Fruit fly (Drosophila melanogaster) whole organism, embryonic: ENCODE data around the gene CG4957.

Experiments used
- Atf-2 ChIP-seq: fragments of 200-800 bp; sonication (Bioruptor generic); optimal IDR thresholded peaks from 2 replicates; lab custom pipeline; 2016; ENCODE audit warnings: missing biosample characterization, missing genetic modification characterization
- Awh ChIP-seq: fragments of 200-800 bp; sonication (Bioruptor generic); IDR thresholded peaks from 2 replicates; pipeline ENCODE4, ENCODE4 v1.3.6; 2022; ENCODE audit warnings: missing biosample characterization, missing genetic modification characterization
- B-H2 ChIP-seq: fragments of 200-800 bp; sonication (Bioruptor generic); optimal IDR thresholded peaks from 2 replicates; lab custom pipeline; 2018; ENCODE audit warnings: missing biosample characterization, mild to moderate bottlenecking, missing genetic modification characterization
- CG10267 ChIP-seq: fragments of 200-800 bp; sonication (Bioruptor generic); optimal IDR thresholded peaks from 2 replicates; lab custom pipeline; 2018; ENCODE audit warnings: missing biosample characterization, mild to moderate bottlenecking, missing genetic modification characterization, moderate library complexity
- CG12104 ChIP-seq: fragments of 200-800 bp; sonication (Bioruptor generic); optimal IDR thresholded peaks from 3 replicates; lab custom pipeline; 2016; ENCODE audit warnings: missing biosample characterization, missing genetic modification characterization
- CG14014 ChIP-seq: fragments of 200-800 bp; sonication (Bioruptor generic); IDR thresholded peaks from 2 replicates; pipeline ENCODE4 v1.3.6; 2022; ENCODE audit warnings: missing biosample characterization, missing genetic modification characterization
- CG1792 ChIP-seq: fragments of 200-800 bp; sonication (Bioruptor generic); optimal IDR thresholded peaks from 2 replicates; lab custom pipeline; 2016; ENCODE audit warnings: missing biosample characterization, missing genetic modification characterization
- CG18476 ChIP-seq: fragments of 200-800 bp; sonication (Bioruptor generic); optimal IDR thresholded peaks from 2 replicates; lab custom pipeline; 2016; ENCODE audit warnings: missing biosample characterization, mild to moderate bottlenecking, missing genetic modification characterization
- CG2116 ChIP-seq: fragments of 200-800 bp; sonication (Bioruptor generic); optimal IDR thresholded peaks from 3 replicates; lab custom pipeline; 2018; ENCODE audit warnings: missing biosample characterization, mild to moderate bottlenecking, missing genetic modification characterization
- CG31224 ChIP-seq: fragments of 200-800 bp; sonication (Bioruptor generic); IDR thresholded peaks from 2 replicates; pipeline ENCODE4 v1.3.6; 2022; ENCODE audit warnings: missing biosample characterization, missing genetic modification characterization
- CG3995 ChIP-seq: fragments of 200-800 bp; sonication (Bioruptor generic); optimal IDR thresholded peaks from 3 replicates; lab custom pipeline; 2016; ENCODE audit warnings: missing biosample characterization, missing genetic modification characterization
- CG4404 ChIP-seq: fragments of 200-800 bp; sonication (Bioruptor generic); IDR thresholded peaks from 2 replicates; pipeline ENCODE4 v1.3.6; 2022; ENCODE audit warnings: missing biosample characterization, missing genetic modification characterization
- CG6689 ChIP-seq: fragments of 200-800 bp; sonication (Bioruptor generic); IDR thresholded peaks from 2 replicates; pipeline ENCODE4 v1.3.6; 2022; ENCODE audit warnings: missing biosample characterization, missing genetic modification characterization
- CG7556 ChIP-seq: fragments of 200-800 bp; sonication (Bioruptor generic); optimal IDR thresholded peaks from 2 replicates; lab custom pipeline; 2017; ENCODE audit warnings: missing biosample characterization, mild to moderate bottlenecking, missing genetic modification characterization
- CG7928 ChIP-seq: fragments of 200-800 bp; sonication (Bioruptor generic); optimal IDR thresholded peaks from 2 replicates; lab custom pipeline; 2017; ENCODE audit warnings: missing biosample characterization, mild to moderate bottlenecking, missing genetic modification characterization
- CG8290 ChIP-seq, 3 experiments: fragments of 200-800 bp; sonication (Bioruptor generic); optimal IDR thresholded peaks; 2 replicates each; lab custom pipeline; 2016 to 2019; ENCODE audit warnings: missing biosample characterization in 3 of 3, missing genetic modification characterization in 3 of 3, mild to moderate bottlenecking in 2 of 3, moderate library complexity in 1 of 3
- Dip3 ChIP-seq: fragments of 200-800 bp; sonication (Bioruptor generic); optimal IDR thresholded peaks from 3 replicates; lab custom pipeline; 2016; ENCODE audit warnings: missing biosample characterization, missing genetic modification characterization
- Eip74EF ChIP-seq, 2 experiments: fragments of 200-800 bp in 1 of 2; fragments of >200 bp in 1 of 2; sonication (Bioruptor generic) in 1 of 2; optimal IDR thresholded peaks; 2 replicates each; lab custom pipeline; 2017 to 2019; ENCODE audit warnings: missing biosample characterization in 2 of 2, missing genetic modification characterization in 2 of 2, mild to moderate bottlenecking in 1 of 2, moderate library complexity in 1 of 2
- Fer3 ChIP-seq: fragments of 200-800 bp; sonication (Bioruptor generic); optimal IDR thresholded peaks from 2 replicates; lab custom pipeline; 2018; ENCODE audit warnings: missing biosample characterization, mild to moderate bottlenecking, missing genetic modification characterization, moderate library complexity
- HHEX ChIP-seq: fragments of 200-800 bp; sonication (Bioruptor generic); optimal IDR thresholded peaks from 3 replicates; lab custom pipeline; 2017; ENCODE audit warnings: missing biosample characterization, mild to moderate bottlenecking, missing genetic modification characterization, missing genetic modification reagents
- HLH54F ChIP-seq: fragments of 200-800 bp; sonication (Bioruptor generic); optimal IDR thresholded peaks from 3 replicates; lab custom pipeline; 2016; ENCODE audit warnings: missing biosample characterization, missing genetic modification characterization
- Hey ChIP-seq: fragments of 200-800 bp; sonication (Bioruptor generic); optimal IDR thresholded peaks from 3 replicates; lab custom pipeline; 2018; ENCODE audit warnings: missing biosample characterization, mild to moderate bottlenecking, missing genetic modification characterization
- Hmr ChIP-seq: fragments of 200-800 bp; sonication (Bioruptor generic); optimal IDR thresholded peaks from 3 replicates; lab custom pipeline; 2017; ENCODE audit warnings: mild to moderate bottlenecking, missing biosample characterization, missing genetic modification reagents, missing genetic modification characterization
- Hsf ChIP-seq: fragments of 200-800 bp; sonication (Bioruptor generic); optimal IDR thresholded peaks from 3 replicates; lab custom pipeline; 2016; ENCODE audit warnings: missing biosample characterization, missing genetic modification characterization
- Jarid2 ChIP-seq: fragments of 200-800 bp; sonication (Bioruptor generic); optimal IDR thresholded peaks from 3 replicates; lab custom pipeline; 2017; ENCODE audit warnings: mild to moderate bottlenecking, missing biosample characterization, missing genetic modification reagents, missing genetic modification characterization
- MESR4 ChIP-seq: fragments of 200-800 bp; sonication (Bioruptor generic); optimal IDR thresholded peaks from 2 replicates; lab custom pipeline; 2018; ENCODE audit warnings: missing biosample characterization, mild to moderate bottlenecking, missing genetic modification characterization, moderate library complexity
- Med ChIP-seq: fragments of 200-800 bp; sonication (Bioruptor generic); peaks from one replicate; lab custom pipeline; 2016; ENCODE audit warnings: missing biosample characterization, missing genetic modification characterization, mild to moderate bottlenecking, inconsistent platforms, moderate library complexity
- NfI ChIP-seq: fragments of 200-800 bp; sonication (Bioruptor generic); optimal IDR thresholded peaks from 3 replicates; lab custom pipeline; 2018; ENCODE audit warnings: missing biosample characterization, mild to moderate bottlenecking, missing genetic modification characterization, moderate library complexity
- Rx ChIP-seq: fragments of 200-800 bp; sonication (Bioruptor generic); IDR thresholded peaks from 2 replicates; pipeline ENCODE4 v1.3.6; 2022; ENCODE audit warnings: missing biosample characterization, missing genetic modification characterization
- ab ChIP-seq: fragments of 200-800 bp; sonication (Bioruptor generic); optimal IDR thresholded peaks from 2 replicates; lab custom pipeline; 2016; ENCODE audit warnings: missing biosample characterization, missing genetic modification characterization
- ash1 ChIP-seq: fragments of 200-800 bp; sonication (Bioruptor generic); optimal IDR thresholded peaks from 2 replicates; lab custom pipeline; 2018; ENCODE audit warnings: missing biosample characterization, mild to moderate bottlenecking, missing genetic modification characterization
- chm ChIP-seq: fragments of 200-800 bp; sonication (Bioruptor generic); IDR thresholded peaks from 2 replicates; pipeline ENCODE4 v1.3.6; 2022; ENCODE audit warnings: missing biosample characterization, missing genetic modification characterization
- danr ChIP-seq: fragments of 200-800 bp; sonication (Bioruptor generic); IDR thresholded peaks from 2 replicates; pipeline ENCODE4 v1.3.6; 2022; ENCODE audit warnings: missing biosample characterization, missing genetic modification characterization
- dm ChIP-seq: fragments of 200-800 bp; sonication (Bioruptor generic); optimal IDR thresholded peaks from 3 replicates; lab custom pipeline; 2016; ENCODE audit warnings: missing biosample characterization, missing genetic modification characterization
- dmrt11E ChIP-seq: fragments of 200-800 bp; sonication (Bioruptor generic); optimal IDR thresholded peaks from 3 replicates; lab custom pipeline; 2018; ENCODE audit warnings: missing biosample characterization, mild to moderate bottlenecking, missing genetic modification characterization, moderate library complexity
- dmrt99B ChIP-seq: fragments of 200-800 bp; sonication (Bioruptor generic); optimal IDR thresholded peaks from 2 replicates; lab custom pipeline; 2018; ENCODE audit warnings: missing biosample characterization, mild to moderate bottlenecking, missing genetic modification characterization, moderate library complexity
- eve ChIP-seq, 2 experiments: fragments of >200 bp; optimal IDR thresholded peaks; 2 replicates each; lab custom pipeline; 2017; ENCODE audit warnings: missing biosample characterization in 2 of 2, missing genetic modification characterization in 2 of 2
- gcm2 ChIP-seq: fragments of 200-800 bp; sonication (Bioruptor generic); optimal IDR thresholded peaks from 2 replicates; lab custom pipeline; 2016; ENCODE audit warnings: missing biosample characterization, missing genetic modification characterization
- gsb-n ChIP-seq: fragments of 200-800 bp; sonication (Bioruptor generic); optimal IDR thresholded peaks from 3 replicates; lab custom pipeline; 2018; ENCODE audit warnings: missing biosample characterization, mild to moderate bottlenecking, missing genetic modification characterization
- hkb ChIP-seq, 2 experiments: fragments of 200-800 bp in 1 of 2; fragments of >200 bp in 1 of 2; sonication (Bioruptor generic) in 1 of 2; IDR thresholded peaks in 1 of 2; optimal IDR thresholded peaks in 1 of 2; 2 replicates each; pipeline versions ENCODE4 v1.3.6 to Lab custom; 2017 to 2022; ENCODE audit warnings: missing biosample characterization in 1 of 2, missing genetic modification characterization in 1 of 2
- jigr1 ChIP-seq: fragments of 200-800 bp; sonication (Bioruptor generic); IDR thresholded peaks from 3 replicates; pipeline ENCODE4 v1.3.6; 2022; ENCODE audit warnings: missing biosample characterization, missing genetic modification characterization
- nerfin-1 ChIP-seq: fragments of 200-800 bp; sonication (Bioruptor generic); optimal IDR thresholded peaks from 3 replicates; lab custom pipeline; 2019; ENCODE audit warnings: missing biosample characterization, mild to moderate bottlenecking, missing genetic modification characterization, moderate library complexity
- otp ChIP-seq: fragments of 200-800 bp; sonication (Bioruptor generic); IDR thresholded peaks from 3 replicates; pipeline ENCODE4, ENCODE4 v1.3.6; 2022; ENCODE audit warnings: missing biosample characterization, missing genetic modification characterization
- pb ChIP-seq: fragments of 200-800 bp; sonication (Bioruptor generic); optimal IDR thresholded peaks from 3 replicates; lab custom pipeline; 2016; ENCODE audit warnings: missing biosample characterization, missing genetic modification characterization
- repo ChIP-seq: fragments of 200-800 bp; sonication (Bioruptor generic); optimal IDR thresholded peaks from 2 replicates; lab custom pipeline; 2016; ENCODE audit warnings: missing biosample characterization, missing genetic modification characterization
- so ChIP-seq: fragments of 200-800 bp; sonication (Bioruptor generic); IDR thresholded peaks from 3 replicates; pipeline ENCODE4 v1.3.6; 2022; ENCODE audit warnings: missing biosample characterization, missing genetic modification characterization
- tna ChIP-seq: fragments of 200-800 bp; sonication (Bioruptor generic); IDR thresholded peaks from 2 replicates; pipeline ENCODE4 v1.3.6; 2022; ENCODE audit warnings: missing biosample characterization, missing genetic modification characterization; ENCODE audit not compliant: partially characterized antibody
- trh ChIP-seq: fragments of 200-800 bp; sonication (Bioruptor generic); optimal IDR thresholded peaks from 2 replicates; lab custom pipeline; 2016; ENCODE audit warnings: missing biosample characterization, missing genetic modification characterization
- usp ChIP-seq: fragments of >200 bp; optimal IDR thresholded peaks from 2 replicates; lab custom pipeline; 2017; ENCODE audit warnings: missing biosample characterization, missing genetic modification characterization
- vfl ChIP-seq: fragments of 200-800 bp; sonication (Bioruptor generic); optimal IDR thresholded peaks from 2 replicates; lab custom pipeline; 2016; ENCODE audit warnings: missing biosample characterization, missing genetic modification characterization
- vnd ChIP-seq: fragments of 200-800 bp; sonication (Bioruptor generic); IDR thresholded peaks from 3 replicates; pipeline ENCODE4 v1.3.6; 2022; ENCODE audit warnings: missing biosample characterization, missing genetic modification characterization; ENCODE audit not compliant: partially characterized antibody

CG4957 gene

dm6 chr2L:10299810-10300147, 31.1 kb downstream of the CG4957 start, which contains the start of gene CYLD (continued):
- no peak for TF ChIP-seq chm (GFP tag; lab: Robert Waterston, UW)
- no peak for TF ChIP-seq Jarid2 (GFP tag; lab: Kevin White, UChicago)
- peak; percentile 72 for TF ChIP-seq dmrt99B (tag; lab: Kevin White, UChicago)
- peak; percentile 32 for TF ChIP-seq CG18476 (GFP tag; lab: Kevin White, UChicago)
- TF ChIP-seq Hmr (GFP tag; lab: Kevin White, UChicago) = no peak
- peak; percentile 15 for TF ChIP-seq CG12104
- peak; percentile 4 for TF ChIP-seq CG8290 (GFP tag; optimal IDR thresholded peaks at IDR 0.05; lab: Kevin White, UChicago)
- peak in 1 of 2 experiments; percentile 75 for TF ChIP-seq CG8290 (tag; optimal IDR thresholded peaks at IDR 0.05; lab: Kevin White, UChicago)
- peak; percentile 47 for TF ChIP-seq NfI (GFP tag; lab: Kevin White, UChicago)
- no peak for TF ChIP-seq gcm2 (GFP tag; lab: Kevin White, UChicago)
- no peak for TF ChIP-seq CG3995 (GFP tag; lab: Kevin White, UChicago)
- no peak for TF ChIP-seq trh
- no peak for TF ChIP-seq so (GFP tag; lab: Robert Waterston, UW)
- TF ChIP-seq Dip3 (GFP tag; lab: Kevin White, UChicago) = no peak
- no peak for TF ChIP-seq ab
- peak; percentile 76; the same call in 1 of the 2 replicates for TF ChIP-seq CG14014
- TF ChIP-seq eve (GFP tag; optimal IDR thresholded peaks at IDR 0.05; lab: Kevin White, UChicago) = no peak
- TF ChIP-seq CG31224 (GFP tag; lab: Robert Waterston, UW) = no peak
- TF ChIP-seq Hsf = peak; percentile 58
- peak; percentile 77 for TF ChIP-seq CG10267
- peak; percentile 14 for TF ChIP-seq B-H2 (GFP tag; lab: Kevin White, UChicago)
- TF ChIP-seq Med (GFP tag; lab: Kevin White, UChicago) = peak; percentile 83
- TF ChIP-seq Awh (GFP tag; lab: Robert Waterston, UW) = no peak
- peak; percentile 76 for TF ChIP-seq dmrt11E
- TF ChIP-seq vnd = no peak
- peak; percentile 33 for TF ChIP-seq HHEX (GFP tag; lab: Kevin White, UChicago)
- TF ChIP-seq Fer3 (tag; lab: Kevin White, UChicago) = peak; percentile 75
- no peak for TF ChIP-seq otp (GFP tag; lab: Robert Waterston, UW)
- no peak for TF ChIP-seq danr (GFP tag; lab: Robert Waterston, UW)
- TF ChIP-seq jigr1 (GFP tag; lab: Robert Waterston, UW) = no peak
- TF ChIP-seq repo (GFP tag; lab: Kevin White, UChicago) = no peak
- no peak for TF ChIP-seq vfl (GFP tag; lab: Kevin White, UChicago)
- no peak for TF ChIP-seq Hey (tag; lab: Kevin White, UChicago)
- TF ChIP-seq dm (GFP tag; lab: Kevin White, UChicago) = no peak
- no peak for TF ChIP-seq HLH54F (GFP tag; lab: Kevin White, UChicago)
- TF ChIP-seq usp (GFP tag; lab: Kevin White, UChicago) = no peak
- TF ChIP-seq Eip74EF (GFP tag; optimal IDR thresholded peaks at IDR 0.05; lab: Kevin White, UChicago) = peak in 1 of 2 experiments; percentile 64
- no peak for TF ChIP-seq Rx (GFP tag; lab: Robert Waterston, UW)
- TF ChIP-seq CG7928 (GFP tag; lab: Kevin White, UChicago) = no peak
- TF ChIP-seq hkb (optimal IDR thresholded peaks at IDR 0.05; lab: Kevin White, UChicago) = no peak
- peak; percentile 85 for TF ChIP-seq hkb (GFP tag; IDR thresholded peaks at IDR 0.05; lab: Robert Waterston, UW)
- TF ChIP-seq CG1792 (GFP tag; lab: Kevin White, UChicago) = no peak
- TF ChIP-seq gsb-n = peak; percentile 75
- TF ChIP-seq Atf-2 (GFP tag; lab: Kevin White, UChicago) = no peak
- TF ChIP-seq pb = no peak
- TF ChIP-seq CG4404 (GFP tag; lab: Robert Waterston, UW) = no peak
- TF ChIP-seq CG2116 = peak; percentile 67
- peak; percentile 70 for TF ChIP-seq CG6689
- TF ChIP-seq nerfin-1 (tag; lab: Kevin White, UChicago) = peak; percentile 37
- peak; percentile 26 for TF ChIP-seq MESR4 (GFP tag; lab: Kevin White, UChicago)
- TF ChIP-seq CG7556 (GFP tag; lab: Kevin White, UChicago) = peak; percentile 72
- no peak for TF ChIP-seq ash1 (GFP tag; lab: Kevin White, UChicago)
- no peak for TF ChIP-seq tna
